Fruit fly (Drosophila melanogaster) whole organism, adult: ENCODE results near the gene CG44090.

Source experiments
- CG12768 ChIP-seq: fragments of 200-800 bp; sonication (Bioruptor generic); optimal IDR thresholded peaks from 2 replicates; lab custom pipeline; 2017; ENCODE audit warnings: missing biosample characterization, missing genetic modification characterization, mild to moderate bottlenecking, moderate library complexity, missing genetic modification reagents
- CG5204 ChIP-seq: fragments of 200-800 bp; sonication (Bioruptor generic); optimal IDR thresholded peaks from 2 replicates; lab custom pipeline; 2016; ENCODE audit warnings: missing biosample characterization, missing genetic modification characterization
- CG7101 ChIP-seq: fragments of 200-800 bp; sonication (Bioruptor generic); optimal IDR thresholded peaks from 2 replicates; lab custom pipeline; 2018; ENCODE audit warnings: missing biosample characterization, mild to moderate bottlenecking, missing genetic modification characterization, moderate library complexity
- Hr96 ChIP-seq: fragments of 200-800 bp; sonication (Bioruptor generic); optimal IDR thresholded peaks from 2 replicates; lab custom pipeline; 2016; ENCODE audit warnings: missing biosample characterization, missing genetic modification characterization
- cic ChIP-seq: fragments of 200-800 bp; sonication (Bioruptor generic); optimal IDR thresholded peaks from 2 replicates; lab custom pipeline; 2017; ENCODE audit warnings: missing biosample characterization, mild to moderate bottlenecking, missing genetic modification characterization, moderate library complexity
- ovo ChIP-seq: fragments of 200-800 bp; sonication (Bioruptor generic); optimal IDR thresholded peaks from 2 replicates; lab custom pipeline; 2016; ENCODE audit warnings: missing biosample characterization, missing genetic modification characterization
- tj ChIP-seq: fragments of 200-800 bp; sonication (Bioruptor generic); optimal IDR thresholded peaks from 3 replicates; lab custom pipeline; 2017; ENCODE audit warnings: missing biosample characterization, mild to moderate bottlenecking, missing genetic modification characterization, moderate library complexity
- toe ChIP-seq: fragments of 200-800 bp; sonication (Bioruptor generic); optimal IDR thresholded peaks from 2 replicates; lab custom pipeline; 2016; ENCODE audit warnings: missing biosample characterization, missing genetic modification characterization

- TF ChIP-seq CG12768 (GFP tag; lab: Kevin White, UChicago) (no peak), Hr96 (GFP tag; lab: Kevin White, UChicago) (no peak), toe (GFP tag; lab: Kevin White, UChicago) (no peak), CG7101 (no peak), CG5204 (GFP tag; lab: Kevin White, UChicago) (no peak), cic (GFP tag; lab: Kevin White, UChicago) (no peak), ovo (GFP tag; lab: Kevin White, UChicago) (no peak), tj (GFP tag; lab: Kevin White, UChicago) (no peak)
Measured at dm6 chr3R:17422102-17422501, 12.1 kb downstream of the CG44090 start, which contains the start of gene CG14332.
